Fruit fly (Drosophila melanogaster) whole organism, adult: ENCODE data around the gene CecC.

Source experiments
- CG11617 ChIP-seq: fragments of 200-800 bp; sonication (Bioruptor generic); optimal IDR thresholded peaks from 2 replicates; lab custom pipeline; 2017; ENCODE audit warnings: mild to moderate bottlenecking, missing biosample characterization, missing genetic modification reagents, missing genetic modification characterization
- CG12768 ChIP-seq: fragments of 200-800 bp; sonication (Bioruptor generic); optimal IDR thresholded peaks from 2 replicates; lab custom pipeline; 2017; ENCODE audit warnings: missing biosample characterization, missing genetic modification characterization, mild to moderate bottlenecking, moderate library complexity, missing genetic modification reagents
- CG14711 ChIP-seq: fragments of 200-800 bp; sonication (Bioruptor generic); optimal IDR thresholded peaks from 2 replicates; lab custom pipeline; 2018; ENCODE audit warnings: missing biosample characterization, mild to moderate bottlenecking, missing genetic modification characterization, moderate library complexity
- CG1620 ChIP-seq: fragments of 200-800 bp; sonication (Bioruptor generic); optimal IDR thresholded peaks from 2 replicates; lab custom pipeline; 2016; ENCODE audit warnings: missing biosample characterization, missing genetic modification characterization
- CG33017 ChIP-seq: fragments of 200-800 bp; sonication (Bioruptor generic); optimal IDR thresholded peaks from 2 replicates; lab custom pipeline; 2018; ENCODE audit warnings: missing biosample characterization, mild to moderate bottlenecking, missing genetic modification characterization, moderate library complexity
- CG5204 ChIP-seq: fragments of 200-800 bp; sonication (Bioruptor generic); optimal IDR thresholded peaks from 2 replicates; lab custom pipeline; 2016; ENCODE audit warnings: missing biosample characterization, missing genetic modification characterization
- CG7045 ChIP-seq: fragments of 200-800 bp; sonication (Bioruptor generic); optimal IDR thresholded peaks from 2 replicates; lab custom pipeline; 2017; ENCODE audit warnings: missing biosample characterization, mild to moderate bottlenecking, missing genetic modification characterization
- CG7101 ChIP-seq: fragments of 200-800 bp; sonication (Bioruptor generic); optimal IDR thresholded peaks from 2 replicates; lab custom pipeline; 2018; ENCODE audit warnings: missing biosample characterization, mild to moderate bottlenecking, missing genetic modification characterization, moderate library complexity
- Clk ChIP-seq: fragments of 200-800 bp; sonication (Bioruptor generic); optimal IDR thresholded peaks from 2 replicates; lab custom pipeline; 2017; ENCODE audit warnings: missing biosample characterization, missing genetic modification characterization
- Crg-1 ChIP-seq: fragments of 200-800 bp; sonication (Bioruptor generic); optimal IDR thresholded peaks from 2 replicates; lab custom pipeline; 2016; ENCODE audit warnings: missing biosample characterization, missing genetic modification characterization
- Hr96 ChIP-seq: fragments of 200-800 bp; sonication (Bioruptor generic); optimal IDR thresholded peaks from 2 replicates; lab custom pipeline; 2016; ENCODE audit warnings: missing biosample characterization, missing genetic modification characterization
- Mnt ChIP-seq: fragments of 200-800 bp; sonication (Bioruptor generic); optimal IDR thresholded peaks from 2 replicates; lab custom pipeline; 2016; ENCODE audit warnings: missing biosample characterization, mild to moderate bottlenecking, missing genetic modification characterization
- bab1 ChIP-seq: fragments of 200-800 bp; sonication (Bioruptor generic); optimal IDR thresholded peaks from 3 replicates; lab custom pipeline; 2019; ENCODE audit warnings: missing biosample characterization, mild to moderate bottlenecking, missing genetic modification characterization, moderate library complexity
- cic ChIP-seq: fragments of 200-800 bp; sonication (Bioruptor generic); optimal IDR thresholded peaks from 2 replicates; lab custom pipeline; 2017; ENCODE audit warnings: missing biosample characterization, mild to moderate bottlenecking, missing genetic modification characterization, moderate library complexity
- cnc ChIP-seq, 2 experiments: fragments of >200 bp; optimal IDR thresholded peaks; 2 replicates each; lab custom pipeline; 2017
- kay ChIP-seq: fragments of 200-800 bp; sonication (Bioruptor generic); peaks from one replicate; lab custom pipeline; 2016; ENCODE audit warnings: missing biosample characterization, missing genetic modification characterization, borderline replicate concordance
- ovo ChIP-seq: fragments of 200-800 bp; sonication (Bioruptor generic); optimal IDR thresholded peaks from 2 replicates; lab custom pipeline; 2016; ENCODE audit warnings: missing biosample characterization, missing genetic modification characterization
- pad ChIP-seq: fragments of 200-800 bp; sonication (Bioruptor generic); optimal IDR thresholded peaks from 3 replicates; lab custom pipeline; 2017; ENCODE audit warnings: missing biosample characterization, missing genetic modification characterization, mild to moderate bottlenecking, moderate library complexity, missing genetic modification reagents
- tj ChIP-seq: fragments of 200-800 bp; sonication (Bioruptor generic); optimal IDR thresholded peaks from 3 replicates; lab custom pipeline; 2017; ENCODE audit warnings: missing biosample characterization, mild to moderate bottlenecking, missing genetic modification characterization, moderate library complexity
- toe ChIP-seq: fragments of 200-800 bp; sonication (Bioruptor generic); optimal IDR thresholded peaks from 2 replicates; lab custom pipeline; 2016; ENCODE audit warnings: missing biosample characterization, missing genetic modification characterization

The CecC gene

DNA sequence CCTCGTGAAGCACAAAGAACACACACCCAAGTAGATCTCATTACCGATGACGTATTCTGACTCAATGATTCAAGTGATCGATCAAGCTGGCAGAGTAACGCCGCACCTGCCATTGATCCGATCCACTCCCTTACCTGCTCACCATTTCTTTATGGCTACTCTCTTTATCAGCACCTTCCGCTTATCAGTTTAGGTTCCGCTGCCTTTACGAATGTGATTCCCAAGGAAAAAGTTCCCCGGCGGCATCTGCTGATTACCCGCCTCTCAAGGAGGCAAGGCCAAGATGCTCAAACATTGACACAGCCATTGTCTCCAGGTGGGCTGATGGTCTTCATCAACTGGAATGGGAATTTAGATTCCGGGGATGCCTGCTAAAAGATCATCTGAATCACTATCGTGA, 1.3 kb upstream of the CecC start:
- TF ChIP-seq Hr96 (GFP tag; lab: Kevin White, UChicago) (no peak), CG12768 (GFP tag; lab: Kevin White, UChicago) (no peak), cic (no peak), ovo (GFP tag; lab: Kevin White, UChicago) (no peak), tj (GFP tag; lab: Kevin White, UChicago) (no peak), CG5204 (no peak), CG11617 (no peak), Crg-1 (no peak), pad (GFP tag; lab: Kevin White, UChicago) (no peak), bab1 (no peak)

DNA sequence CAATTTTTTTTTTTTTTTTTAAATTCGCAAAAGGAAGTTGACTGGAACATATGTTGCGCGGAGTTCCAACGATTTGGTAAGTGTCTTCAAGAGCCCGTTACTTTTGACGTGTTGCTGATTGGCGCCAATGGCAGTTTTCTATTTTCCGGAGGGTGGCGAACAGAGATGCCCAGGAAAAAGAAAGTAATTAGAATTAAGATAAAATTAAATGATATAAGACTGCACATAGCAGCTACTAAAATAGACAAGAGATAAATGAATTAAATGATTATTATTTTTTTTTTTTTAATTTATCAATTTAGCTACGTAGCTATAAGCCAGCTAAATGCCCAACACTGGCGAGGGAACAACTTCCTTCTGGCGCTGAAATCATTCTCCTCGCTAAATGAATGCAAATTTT, 6.0 kb downstream of the CecC start:
- TF ChIP-seq toe (GFP tag; lab: Kevin White, UChicago) (no peak), CG5204 (no peak), cnc (optimal IDR thresholded peaks at IDR 0.05; lab: Kevin White, UChicago) (no peak), kay (GFP tag; lab: Kevin White, UChicago) (no peak), Hr96 (GFP tag; lab: Kevin White, UChicago) (no peak), CG7045 (no peak), bab1 (no peak), CG7101 (no peak), cic (no peak), CG11617 (no peak), tj (GFP tag; lab: Kevin White, UChicago) (no peak), CG33017 (no peak), CG14711 (tag; lab: Kevin White, UChicago) (no peak), Crg-1 (no peak), Clk (no peak), pad (GFP tag; lab: Kevin White, UChicago) (no peak), Mnt (GFP tag; lab: Kevin White, UChicago) (no peak), CG12768 (GFP tag; lab: Kevin White, UChicago) (no peak)

DNA sequence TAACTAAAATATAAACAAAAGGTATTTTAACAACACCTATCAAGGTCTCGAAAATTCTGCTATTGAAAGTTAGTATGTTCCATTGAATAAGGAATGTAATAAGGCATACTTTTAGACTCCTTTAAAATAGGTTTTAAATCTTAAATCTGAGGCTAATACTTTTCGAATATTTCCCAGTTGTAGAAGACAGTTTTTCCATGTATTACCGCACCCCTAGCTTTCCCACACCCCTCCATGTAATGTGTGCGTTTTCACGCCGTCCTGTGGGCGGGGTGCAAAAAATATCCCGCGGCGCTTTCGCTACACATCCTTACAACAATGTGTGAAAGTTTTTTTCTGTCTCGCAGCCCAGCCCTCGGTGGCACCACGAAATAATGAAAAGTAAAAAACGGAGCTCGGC, 8.3 kb downstream of the CecC start:
- TF ChIP-seq Mnt (GFP tag; lab: Kevin White, UChicago) (no peak), kay (GFP tag; lab: Kevin White, UChicago) (no peak), toe (GFP tag; lab: Kevin White, UChicago) (no peak), CG11617 (no peak)

DNA sequence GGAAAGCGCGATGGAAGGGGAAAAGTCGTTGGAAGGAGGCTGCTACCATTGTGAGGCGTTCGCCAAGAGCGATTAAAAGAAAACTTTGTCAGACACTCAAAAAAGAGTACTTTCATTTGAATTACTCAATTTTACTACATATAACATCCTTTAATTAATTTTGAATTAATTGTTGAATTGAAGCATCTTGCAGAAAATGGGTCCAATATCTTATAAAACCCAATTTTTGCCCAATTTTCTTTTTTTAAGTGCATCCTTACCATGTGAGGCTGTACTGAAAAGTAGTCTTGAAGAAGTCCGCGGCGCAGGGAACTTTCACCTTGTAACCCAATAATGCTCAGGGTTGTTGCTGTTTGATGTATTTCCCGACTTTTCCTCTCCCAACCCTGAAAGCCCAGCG, 19.0 kb downstream of the CecC start:
- TF ChIP-seq CG7101 (no peak), CG14711 (tag; lab: Kevin White, UChicago) (no peak), cic (no peak), CG11617 (no peak), pad (GFP tag; lab: Kevin White, UChicago) (no peak), bab1 (no peak), Mnt (GFP tag; lab: Kevin White, UChicago) (no peak), Hr96 (GFP tag; lab: Kevin White, UChicago) (no peak), toe (GFP tag; lab: Kevin White, UChicago) (no peak), Clk (no peak)

DNA sequence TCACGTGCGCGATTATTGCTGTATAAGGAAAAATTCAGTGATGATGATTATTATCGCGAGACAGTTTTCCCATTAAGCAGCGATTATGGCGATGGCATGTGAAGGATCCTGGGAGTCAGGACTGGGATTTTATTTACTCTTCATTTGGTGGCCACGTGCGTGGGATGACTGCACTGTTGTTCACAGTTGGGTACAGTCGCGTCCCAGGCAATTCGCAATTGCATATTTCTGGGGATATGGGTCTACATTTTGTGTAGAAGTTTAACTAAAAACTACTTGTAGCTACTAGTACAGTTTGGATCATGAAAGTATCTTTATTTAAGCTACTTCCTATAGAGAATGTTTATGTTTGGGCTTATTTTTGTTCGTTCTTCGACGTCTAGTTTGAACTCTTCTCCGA, 20.7 kb downstream of the CecC start:
- TF ChIP-seq CG11617 = no peak

DNA sequence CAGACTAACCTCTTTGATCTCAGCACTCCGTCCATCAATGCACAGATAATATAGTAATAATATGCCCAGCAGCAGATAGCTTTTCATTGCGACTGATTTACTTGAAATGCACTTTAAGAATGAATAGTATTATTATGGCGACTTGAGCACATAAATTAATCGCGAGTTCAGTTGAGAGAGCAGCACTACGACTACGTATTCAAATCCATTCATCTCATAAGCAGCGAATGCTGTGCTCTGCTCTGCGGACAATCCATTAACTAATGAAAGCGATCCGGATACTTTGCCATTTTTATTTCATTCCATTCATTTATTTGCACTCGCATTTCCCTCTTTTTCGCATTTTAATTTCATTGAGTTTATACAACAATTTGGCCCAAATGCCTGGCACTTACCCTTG, 21.4 kb downstream of the CecC start, which contains the start of gene CG43448:
TSS of gene CG43448 (minus strand) at position 101 of the 400 bp plus-strand sequence.
- no peak for TF ChIP-seq Mnt (GFP tag; lab: Kevin White, UChicago)
- no peak for TF ChIP-seq cnc (optimal IDR thresholded peaks at IDR 0.05; lab: Kevin White, UChicago)
- TF ChIP-seq pad (GFP tag; lab: Kevin White, UChicago) = no peak
- TF ChIP-seq Clk = no peak
- TF ChIP-seq CG14711 (tag; lab: Kevin White, UChicago) = no peak
- TF ChIP-seq CG11617 = no peak
- no peak for TF ChIP-seq CG33017
- TF ChIP-seq bab1 = no peak
- TF ChIP-seq CG5204 = no peak
- TF ChIP-seq kay (GFP tag; lab: Kevin White, UChicago) = no peak
- TF ChIP-seq Crg-1 = no peak
- no peak for TF ChIP-seq CG7045
- no peak for TF ChIP-seq CG1620
- TF ChIP-seq Hr96 (GFP tag; lab: Kevin White, UChicago) = no peak
- no peak for TF ChIP-seq CG7101
- TF ChIP-seq ovo (GFP tag; lab: Kevin White, UChicago) = no peak

DNA sequence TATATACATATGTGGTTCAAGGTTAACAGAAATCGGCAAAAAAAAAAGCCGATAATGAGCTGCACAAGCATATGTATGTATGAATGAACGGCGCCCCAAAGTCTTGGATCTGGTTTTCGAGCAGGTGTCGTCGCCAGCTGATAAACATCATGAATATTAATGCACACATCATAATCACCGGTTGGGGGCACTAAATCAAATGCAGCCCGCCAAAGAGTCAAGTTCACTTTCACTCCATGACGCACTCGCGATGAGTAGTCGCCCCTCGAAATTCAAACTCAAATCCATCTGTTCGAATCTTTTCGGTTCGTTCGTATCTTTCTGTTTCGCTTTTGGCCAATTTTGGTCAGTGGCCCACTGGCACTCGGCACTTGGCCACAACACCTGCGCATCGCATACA, 24.0 kb downstream of the CecC start:
- no peak for TF ChIP-seq cnc (optimal IDR thresholded peaks at IDR 0.05; lab: Kevin White, UChicago)
- TF ChIP-seq Hr96 (GFP tag; lab: Kevin White, UChicago) = no peak
- TF ChIP-seq Clk = no peak
- no peak for TF ChIP-seq CG7045
- no peak for TF ChIP-seq CG7101

DNA sequence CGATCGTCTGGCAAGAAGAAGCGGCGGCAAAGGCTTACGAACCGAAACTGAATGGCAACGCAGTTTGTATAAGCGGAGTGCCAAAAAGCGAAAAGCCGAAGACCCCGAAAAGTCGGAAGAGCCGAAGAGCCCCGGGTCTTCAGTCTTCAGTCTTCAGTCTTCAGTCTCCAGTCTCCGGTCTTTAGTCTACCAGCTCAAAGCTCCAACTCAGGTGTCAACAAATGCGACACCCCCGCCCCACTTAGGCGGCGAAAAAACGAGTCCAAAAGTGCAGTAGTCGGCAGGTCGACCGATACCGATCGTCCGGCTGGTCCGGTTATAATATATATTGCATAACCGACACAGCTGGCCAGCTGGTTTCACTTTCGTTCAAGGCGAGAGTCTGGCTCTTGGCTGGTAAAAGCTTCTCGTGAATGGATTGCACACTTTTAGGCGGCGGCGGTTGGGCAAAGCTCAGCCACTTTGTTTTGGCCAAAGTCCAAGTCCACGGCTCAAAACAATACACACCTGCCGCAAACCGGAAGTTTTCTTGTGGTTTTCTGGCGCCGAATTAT, 27.1 kb downstream of the CecC start, which contains the start of gene CG9737:
TSS of gene CG9737 (minus strand) at position 51 of the 554 bp plus-strand sequence.
- TF ChIP-seq Hr96 (GFP tag; lab: Kevin White, UChicago) = peak; percentile 70
- peak; percentile 93 for TF ChIP-seq tj (GFP tag; lab: Kevin White, UChicago)
- TF ChIP-seq ovo (GFP tag; lab: Kevin White, UChicago) = no peak
- no peak for TF ChIP-seq CG7101
- TF ChIP-seq Clk = no peak
- TF ChIP-seq Mnt (GFP tag; lab: Kevin White, UChicago) = no peak
- no peak for TF ChIP-seq Crg-1
- TF ChIP-seq kay (GFP tag; lab: Kevin White, UChicago) = peak; percentile 8
- TF ChIP-seq CG14711 (tag; lab: Kevin White, UChicago) = no peak
- no peak for TF ChIP-seq pad (GFP tag; lab: Kevin White, UChicago)
- peak; percentile 35 for TF ChIP-seq CG7045
- peak; percentile 40 for TF ChIP-seq CG11617
- peak; percentile 44 for TF ChIP-seq cic
- peak; percentile 71 for TF ChIP-seq toe (GFP tag; lab: Kevin White, UChicago)
- TF ChIP-seq CG1620 = no peak
- peak; percentile 26 for TF ChIP-seq CG33017
- peak; percentile 67 for TF ChIP-seq bab1
- TF ChIP-seq CG12768 (GFP tag; lab: Kevin White, UChicago) = peak; percentile 82
- TF ChIP-seq cnc (optimal IDR thresholded peaks at IDR 0.05; lab: Kevin White, UChicago) = no peak
- peak; percentile 26 for TF ChIP-seq CG5204
